Worm (Caenorhabditis elegans) whole organism, mixed stage, embryonic: Measurements from ENCODE around the gene nspg-6.

Experiments
- bed-3 ChIP-seq: fragments of 200-800 bp; sonication (Bioruptor generic); optimal IDR thresholded peaks from 3 replicates; lab custom pipeline; 2018; ENCODE audit warnings: mild to moderate bottlenecking, missing genetic modification characterization, moderate library complexity, missing compliant biosample characterization
- cnd-1 ChIP-seq: fragments of 200-800 bp; sonication (Bioruptor generic); optimal IDR thresholded peaks from 2 replicates; lab custom pipeline; 2018; ENCODE audit warnings: mild to moderate bottlenecking, missing genetic modification characterization, missing compliant biosample characterization
- drap-1 ChIP-seq: fragments of 200-800 bp; sonication (Bioruptor generic); optimal IDR thresholded peaks from 3 replicates; lab custom pipeline; 2018; ENCODE audit warnings: mild to moderate bottlenecking, missing genetic modification characterization, missing compliant biosample characterization
- elt-1 ChIP-seq: sonication (generic microtip); optimal IDR thresholded peaks from 2 replicates; lab custom pipeline; 2017; ENCODE audit warnings: missing genetic modification characterization, mild to moderate bottlenecking, missing compliant biosample characterization, antibody characterized with exemption, moderate library complexity, borderline replicate concordance; ENCODE audit not compliant: insufficient read depth
- lin-13 ChIP-seq: fragments of 150-350 bp; optimal IDR thresholded peaks from 2 replicates; lab custom pipeline; 2014; ENCODE audit warnings: missing biosample characterization, missing genetic modification characterization
- snpc-4 ChIP-seq: fragments of 150-350 bp; optimal IDR thresholded peaks from 2 replicates; lab custom pipeline; 2014; ENCODE audit warnings: missing biosample characterization, missing genetic modification characterization
- sptf-1 ChIP-seq: sonication (generic microtip); optimal IDR thresholded peaks from 2 replicates; lab custom pipeline; 2017; ENCODE audit warnings: mild to moderate bottlenecking, missing genetic modification characterization, moderate library complexity, missing compliant biosample characterization
- unc-39 ChIP-seq: fragments of 150-350 bp; optimal IDR thresholded peaks from 2 replicates; lab custom pipeline; 2014; ENCODE audit warnings: missing biosample characterization, missing genetic modification characterization
- unc-62 ChIP-seq: fragments of 150-350 bp; optimal IDR thresholded peaks from 2 replicates; lab custom pipeline; 2014; ENCODE audit warnings: missing biosample characterization, missing genetic modification reagents, missing genetic modification characterization
- ztf-11 ChIP-seq: fragments of 150-350 bp; optimal IDR thresholded peaks from 2 replicates; lab custom pipeline; 2014; ENCODE audit warnings: missing biosample characterization, missing genetic modification characterization

DNA sequence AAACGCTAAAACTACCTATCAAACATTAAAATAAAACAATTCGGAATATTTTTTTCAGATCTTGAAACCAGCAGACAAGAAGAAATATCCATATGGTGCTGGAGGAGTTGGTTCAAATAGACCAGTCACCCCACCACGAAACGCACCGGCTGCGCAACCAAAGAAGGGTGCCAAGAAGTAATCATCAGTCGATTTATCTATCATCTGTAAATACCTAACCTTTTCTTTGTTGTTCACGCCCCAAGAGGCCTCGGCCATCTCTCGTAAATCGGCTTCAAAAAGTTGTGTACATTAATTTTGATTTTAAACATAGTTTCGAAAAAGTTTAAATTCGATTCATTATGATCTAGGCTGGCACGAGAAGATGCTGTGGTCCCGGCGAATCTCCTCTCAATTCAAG lies 23.2 kb upstream of the nspg-6 start:
- no peak for TF ChIP-seq unc-39
- TF ChIP-seq lin-13, result no peak
- TF ChIP-seq ztf-11 (tag; lab: Kevin White, UChicago), result no peak
- no peak for TF ChIP-seq cnd-1 (tag; lab: Kevin White, UChicago)
- no peak for TF ChIP-seq unc-62
- no peak for TF ChIP-seq snpc-4
- no peak for TF ChIP-seq drap-1
- no peak for TF ChIP-seq sptf-1 (tag; lab: Kevin White, UChicago)
- no peak for TF ChIP-seq bed-3
- TF ChIP-seq elt-1 (tag; lab: Kevin White, UChicago), result no peak
